Worm (Caenorhabditis elegans): ENCODE data around the gene degl-2.

degl-2 gene

DNA sequence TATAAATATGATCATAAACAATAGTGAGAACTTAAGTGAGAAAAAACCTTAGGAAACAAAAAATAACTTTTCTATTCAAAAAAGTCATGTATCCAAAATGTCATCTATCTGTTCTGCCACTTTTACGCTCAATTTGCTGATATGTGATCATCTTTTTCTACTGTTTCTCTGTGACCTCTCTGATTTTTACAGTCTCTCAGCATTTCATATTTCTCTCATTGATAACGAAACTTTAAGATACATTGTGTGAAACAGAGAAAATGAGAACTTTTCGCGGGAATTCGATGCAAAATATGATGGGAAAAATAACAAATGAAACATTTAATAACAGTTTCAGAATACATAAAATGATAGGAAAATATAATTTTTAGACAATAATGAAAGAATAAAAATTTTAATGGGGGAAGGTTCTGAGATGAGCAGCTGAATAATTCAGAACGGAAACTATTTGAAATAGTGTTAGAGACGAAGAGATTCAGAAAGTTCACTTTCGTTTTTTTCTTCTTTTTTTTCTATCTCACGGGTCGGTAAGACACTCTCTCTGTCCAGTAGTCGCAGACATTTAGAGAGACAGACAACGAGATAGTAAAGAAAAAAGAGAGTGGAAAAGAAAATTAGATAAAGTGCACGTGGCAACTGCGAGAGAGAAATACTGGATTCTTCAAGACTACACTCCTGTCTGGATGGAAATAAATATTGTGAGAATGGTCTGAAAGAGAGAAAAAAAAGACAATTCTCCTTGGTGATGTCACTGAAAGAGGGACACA lies 34.1 kb downstream of the degl-2 start (continued):
- peak; percentile 59 to 63 for TF ChIP-seq efl-1 (optimal IDR thresholded peaks at IDR 0.05)
- TF ChIP-seq efl-1 (GFP tag; optimal IDR thresholded peaks at IDR 0.05 in 1 of 2) = peak; percentile 37 to 78
- TF ChIP-seq dpl-1 (GFP tag; optimal IDR thresholded peaks at IDR 0.05) = peak; percentile 33 to 58 (median 50)
- TF ChIP-seq nhr-71 (tag; optimal IDR thresholded peaks at IDR 0.05) = peak; percentile 91
- TF ChIP-seq C04F5.9 (tag; optimal IDR thresholded peaks at IDR 0.05) = no peak
- TF ChIP-seq vab-15 (tag; optimal IDR thresholded peaks at IDR 0.05) = no peak
- no peak for TF ChIP-seq nhr-76 (tag; optimal IDR thresholded peaks at IDR 0.05)
- TF ChIP-seq Y116A8C.19 (tag; optimal IDR thresholded peaks at IDR 0.05; ENCODE audit: borderline replicate concordance) = no peak
- peak; percentile 32; the same call in 1 of the 2 replicates for TF ChIP-seq isw-1 (GFP tag; IDR thresholded peaks at IDR 0.05)
- peak; percentile 55 to 71 for TF ChIP-seq lin-35 (GFP tag; optimal IDR thresholded peaks at IDR 0.05)
- peak; percentile 77 for TF ChIP-seq nhr-47 (tag; optimal IDR thresholded peaks at IDR 0.05)
- TF ChIP-seq xbp-1 (tag; optimal IDR thresholded peaks at IDR 0.05) = peak; percentile 62
- TF ChIP-seq fkh-10 (GFP tag; optimal IDR thresholded peaks at IDR 0.05) = peak; percentile 55
- TF ChIP-seq unc-86 (tag; optimal IDR thresholded peaks at IDR 0.05) = peak; percentile 65
- peak; percentile 3 for TF ChIP-seq snpc-4 (tag; optimal IDR thresholded peaks at IDR 0.05)

DNA sequence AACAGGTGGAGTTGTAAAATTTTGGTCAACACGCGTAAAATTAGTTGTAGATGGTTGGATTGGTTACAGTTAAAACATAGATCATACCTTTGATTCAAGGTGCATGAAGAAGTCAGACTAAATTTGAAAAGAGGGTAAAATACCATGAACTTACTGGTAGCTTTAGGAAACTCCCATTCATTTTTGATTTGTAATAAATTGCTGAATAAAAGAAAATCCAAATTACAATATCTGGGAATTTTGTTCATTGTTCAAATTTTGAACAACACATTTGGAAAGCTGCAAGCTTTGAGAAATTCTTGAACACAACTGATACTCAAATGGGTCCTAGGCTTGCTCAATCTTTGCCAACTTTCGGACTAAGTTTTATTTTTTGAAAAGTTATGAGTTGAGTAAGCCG lies 34.7 kb downstream of the degl-2 start:
- no peak for TF ChIP-seq ztf-4 (tag; optimal IDR thresholded peaks at IDR 0.05)
- TF ChIP-seq hlh-17 (GFP tag; optimal IDR thresholded peaks at IDR 0.05; ENCODE audit: borderline replicate concordance) = no peak
- no peak for TF ChIP-seq fkh-10 (GFP tag; optimal IDR thresholded peaks at IDR 0.05)
- no peak for TF ChIP-seq grh-1 (GFP tag; IDR thresholded peaks at IDR 0.05)
- TF ChIP-seq sup-37 (GFP tag; optimal IDR thresholded peaks at IDR 0.05) = no peak
- no peak for TF ChIP-seq alr-1 (tag; optimal IDR thresholded peaks at IDR 0.05; ENCODE audit: borderline replicate concordance)
- TF ChIP-seq nhr-20 (tag; optimal IDR thresholded peaks at IDR 0.05) = no peak

- TF ChIP-seq nhr-85 (tag) (peak; percentile 30), nhr-90 (tag; optimal IDR thresholded peaks at IDR 0.05; ENCODE audit: poor library complexity) (no peak)
These were observed 36.0 kb downstream of the degl-2 start for ce11 chrIV:9679296-9679695.

- TF ChIP-seq nhr-237 (tag; optimal IDR thresholded peaks at IDR 0.05) = no peak
- no peak for TF ChIP-seq efl-3 (GFP tag; optimal IDR thresholded peaks at IDR 0.05)
- no peak for TF ChIP-seq unc-98 (GFP tag; IDR thresholded peaks at IDR 0.05)
- TF ChIP-seq snpc-4 (tag; optimal IDR thresholded peaks at IDR 0.05) = no peak
- no peak for TF ChIP-seq nhr-11 (tag; optimal IDR thresholded peaks at IDR 0.05)
- no peak for TF ChIP-seq ets-5 (GFP tag; IDR thresholded peaks at IDR 0.05)
These were observed 37.6 kb downstream of the degl-2 start, which contains the start of gene ins-8 for ce11 chrIV:9680841-9681240. Gene ins-8, minus strand, starts transcription at chrIV:9680941.

DNA sequence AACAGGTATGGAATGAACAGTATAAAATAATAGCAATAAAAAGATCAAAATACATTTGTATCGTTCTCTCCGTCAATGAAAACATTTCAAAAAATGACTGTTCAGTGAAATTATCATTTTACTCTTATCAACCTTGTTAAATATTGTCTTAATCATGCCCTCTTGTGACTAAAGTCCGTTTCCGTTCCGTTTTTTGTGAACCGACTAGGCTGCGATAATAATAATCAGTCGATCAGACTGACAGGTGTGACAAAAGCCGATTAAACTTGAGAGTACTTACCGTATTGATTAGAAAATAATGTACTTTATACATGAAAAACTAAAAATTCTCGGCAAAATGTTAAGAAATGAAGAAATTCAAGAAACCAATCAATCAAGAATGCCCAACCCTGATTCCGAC lies 39.2 kb downstream of the degl-2 start, which contains the start of gene ins-7:
TSS of gene ins-7 (minus strand) at position 332 of the 400 bp plus-strand sequence.
- no peak for TF ChIP-seq nhr-28 (tag; optimal IDR thresholded peaks at IDR 0.05)
- no peak for TF ChIP-seq skn-1 (tag; optimal IDR thresholded peaks at IDR 0.05)
- no peak for TF ChIP-seq ceh-82 (tag; optimal IDR thresholded peaks at IDR 0.05)
- peak; percentile 83 for TF ChIP-seq elt-2 (tag; optimal IDR thresholded peaks at IDR 0.05)
- no peak for TF ChIP-seq mdl-1 (tag; optimal IDR thresholded peaks at IDR 0.05)
